Fruit fly (Drosophila melanogaster) whole organism, larva: ENCODE results near the gene mRpL55.

Source experiments
- noc ChIP-seq: fragments of 200-800 bp; sonication (Bioruptor generic); optimal IDR thresholded peaks from 3 replicates; lab custom pipeline; 2019; ENCODE audit warnings: missing biosample characterization, mild to moderate bottlenecking, missing genetic modification characterization, moderate library complexity

The mRpL55 gene

DNA sequence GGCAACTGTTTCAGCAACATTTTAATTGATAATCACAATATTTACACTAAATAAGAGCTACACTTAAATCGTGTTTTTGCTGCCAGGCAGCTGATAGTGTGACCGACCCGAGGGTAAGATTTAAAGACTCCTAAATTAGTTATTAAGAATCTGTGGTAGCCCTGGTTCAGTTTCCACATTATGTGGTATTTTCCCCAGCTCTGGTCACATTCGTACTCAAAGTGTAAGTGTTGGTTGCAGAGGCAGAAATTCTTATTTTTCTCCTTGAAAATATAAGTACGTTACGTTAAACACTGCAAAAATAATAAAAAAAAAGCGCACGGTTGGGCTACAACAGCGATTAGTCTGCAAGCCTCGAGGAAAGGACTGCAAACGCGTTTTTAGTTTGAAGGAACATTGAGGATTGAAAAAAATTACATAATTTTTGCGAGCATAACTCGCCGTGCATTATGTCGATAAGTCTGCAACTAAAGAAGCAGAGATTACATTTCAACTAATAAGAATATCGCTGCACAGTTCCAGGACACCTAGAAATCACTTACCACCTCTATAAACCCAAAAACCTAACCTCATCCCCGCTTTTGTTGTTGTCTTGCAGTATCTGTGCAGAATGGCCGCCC lies at the start of gene mRpL55, which contains the start of gene ATPsynD:
Gene mRpL55 (minus strand): TSS at position 107 of the 620 bp plus-strand sequence.
Gene ATPsynD (plus strand): TSS at position 202 of the 620 bp plus-strand sequence.
- TF ChIP-seq noc (tag; lab: Kevin White, UChicago), result no peak

DNA sequence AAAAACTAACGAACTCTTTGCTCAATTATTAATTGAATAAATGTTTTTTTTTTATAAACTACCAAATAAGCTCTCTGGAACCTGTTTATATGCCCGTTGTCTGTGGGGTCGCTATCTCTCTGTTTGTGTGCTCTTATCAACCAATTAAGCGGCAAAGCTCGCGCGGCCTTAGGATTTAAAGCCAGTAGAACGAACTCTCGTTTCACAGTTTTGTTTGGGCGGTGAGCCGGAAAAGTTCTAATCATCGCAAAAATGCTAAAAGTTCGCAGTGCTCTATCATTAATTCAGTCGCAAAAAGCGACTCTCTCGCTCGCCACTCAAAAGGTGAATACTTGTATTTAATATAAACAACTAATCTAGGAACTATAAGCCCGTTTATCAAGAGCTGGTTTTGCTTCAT lies 40.3 kb upstream of the mRpL55 start, which contains the start of gene Cyp12a4:
Gene Cyp12a4 (plus strand): TSS at position 202 of the 400 bp plus-strand sequence.
- TF ChIP-seq noc (tag; lab: Kevin White, UChicago), result peak; percentile 51

DNA sequence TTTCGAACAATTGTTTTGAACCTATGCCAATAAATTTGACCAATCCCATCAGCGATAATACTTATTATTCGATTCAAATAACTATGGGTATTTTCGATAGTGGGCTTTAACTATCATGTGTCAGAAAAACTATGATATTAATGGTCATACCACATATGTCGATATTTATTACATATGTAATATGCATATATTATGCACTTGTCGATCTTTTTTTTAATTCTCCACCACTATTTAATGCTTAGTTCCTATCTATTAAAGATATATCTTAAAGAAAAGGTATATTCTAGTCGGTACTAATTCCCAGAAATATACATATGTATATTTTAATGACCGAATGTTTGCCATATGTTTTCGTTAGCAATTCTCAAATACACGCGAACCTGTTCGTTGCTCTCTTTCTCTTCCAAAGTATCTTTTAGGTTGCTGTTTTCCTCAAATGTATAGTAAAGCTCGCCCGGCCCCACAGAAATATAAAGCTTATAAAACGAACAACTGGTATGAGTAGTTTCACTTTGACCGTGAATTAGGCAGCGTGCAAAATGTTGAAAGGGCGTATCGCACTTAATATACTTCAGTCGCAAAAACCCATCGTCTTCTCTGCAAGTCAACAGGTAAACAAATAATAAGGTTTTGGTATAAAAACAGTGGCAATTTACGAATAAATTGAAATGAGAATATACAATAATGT lies 37.6 kb upstream of the mRpL55 start, which contains the start of gene Cyp12a5:
Gene Cyp12a5 (plus strand): TSS at position 503 of the 688 bp plus-strand sequence.
- TF ChIP-seq noc (tag; lab: Kevin White, UChicago), result peak; percentile 42

DNA sequence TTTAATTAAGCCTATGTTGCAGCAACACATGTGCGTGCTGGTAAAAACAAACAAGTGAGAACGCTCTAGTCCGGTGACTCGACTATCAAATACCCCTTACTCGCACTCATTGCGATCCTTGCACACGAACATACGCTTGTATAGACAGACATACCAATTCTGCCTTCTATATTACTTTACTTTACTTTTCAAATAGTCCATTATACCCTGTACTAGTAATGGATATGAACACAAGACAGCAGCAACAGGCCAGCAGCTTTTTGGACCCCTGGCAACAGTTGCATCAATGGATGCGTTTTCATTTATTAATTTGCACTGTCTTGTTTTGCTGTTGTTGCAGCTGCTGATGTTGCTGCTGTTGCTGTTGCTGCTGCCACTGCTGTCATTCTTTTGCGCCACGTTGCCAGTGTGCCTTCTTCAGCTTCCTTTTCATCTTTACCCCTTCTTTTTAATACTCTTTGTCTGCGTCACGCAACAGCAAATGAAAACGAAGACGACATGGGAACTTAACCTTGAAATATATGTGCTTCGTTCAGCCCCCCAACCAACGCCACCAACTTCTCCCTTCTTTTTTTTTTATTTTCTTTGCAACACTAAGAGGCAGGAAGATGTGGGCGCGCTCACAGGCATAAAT lies 23.9 kb upstream of the mRpL55 start:
- TF ChIP-seq noc (tag; lab: Kevin White, UChicago), result no peak

DNA sequence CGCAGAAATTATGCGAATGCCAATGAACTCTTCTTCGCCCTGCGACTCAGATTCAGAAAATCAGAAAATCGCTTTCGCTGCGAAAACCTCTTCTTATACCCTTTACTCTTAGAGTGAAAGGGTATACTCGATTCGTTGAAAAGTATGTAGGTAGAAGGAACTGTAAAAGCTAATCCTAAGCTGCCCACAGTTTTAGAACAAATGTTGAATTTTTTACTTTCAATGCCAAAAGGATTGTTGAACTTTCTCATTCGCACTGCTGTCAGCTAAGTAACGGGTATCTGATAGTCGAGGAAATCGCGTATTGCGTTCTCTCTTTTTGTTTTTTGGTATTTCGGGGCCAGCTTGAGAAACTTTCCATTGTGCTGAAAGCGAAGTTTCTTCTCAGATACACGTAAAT lies 19.1 kb upstream of the mRpL55 start:
- no peak for TF ChIP-seq noc (tag; lab: Kevin White, UChicago)

DNA sequence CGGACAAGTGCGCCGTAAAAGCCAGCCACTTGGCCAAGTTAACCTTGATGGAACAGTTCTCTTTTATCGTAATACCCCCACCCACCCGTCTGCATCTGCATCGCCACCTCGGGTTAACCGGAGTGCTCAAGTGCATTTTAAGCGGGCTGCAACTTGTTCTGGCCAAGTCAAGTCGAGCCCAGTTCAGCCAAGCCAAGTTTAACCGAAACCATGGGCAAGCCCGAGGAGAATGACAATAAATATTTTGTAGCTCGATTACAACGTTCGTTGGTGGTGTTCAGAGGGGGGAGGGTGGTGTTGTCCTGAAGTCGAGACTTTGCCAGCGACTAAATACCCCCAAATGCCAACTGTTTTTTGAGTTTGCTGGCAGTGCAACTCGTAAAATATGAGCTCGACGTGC lies 17.7 kb upstream of the mRpL55 start:
- no peak for TF ChIP-seq noc (tag; lab: Kevin White, UChicago)

DNA sequence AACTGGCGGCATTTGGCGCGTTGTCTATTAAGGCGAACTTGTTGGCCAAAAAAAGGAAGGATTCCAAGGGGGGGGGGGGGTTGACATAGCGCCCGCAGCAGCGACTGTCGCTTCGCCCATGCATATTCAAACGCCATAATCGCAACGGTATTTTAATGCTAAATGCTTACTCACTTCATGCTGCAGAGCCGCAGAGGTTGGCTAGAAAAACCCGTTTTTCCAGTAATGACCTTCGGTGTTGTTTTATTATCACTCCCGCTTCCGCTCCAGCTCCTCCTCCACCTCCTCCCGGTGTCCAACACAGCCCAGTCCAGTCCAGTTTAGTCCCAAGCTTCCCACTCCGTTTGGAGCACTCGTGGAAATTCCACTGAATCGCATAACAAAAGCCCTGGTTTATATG lies 16.5 kb upstream of the mRpL55 start:
- no peak for TF ChIP-seq noc (tag; lab: Kevin White, UChicago)

DNA sequence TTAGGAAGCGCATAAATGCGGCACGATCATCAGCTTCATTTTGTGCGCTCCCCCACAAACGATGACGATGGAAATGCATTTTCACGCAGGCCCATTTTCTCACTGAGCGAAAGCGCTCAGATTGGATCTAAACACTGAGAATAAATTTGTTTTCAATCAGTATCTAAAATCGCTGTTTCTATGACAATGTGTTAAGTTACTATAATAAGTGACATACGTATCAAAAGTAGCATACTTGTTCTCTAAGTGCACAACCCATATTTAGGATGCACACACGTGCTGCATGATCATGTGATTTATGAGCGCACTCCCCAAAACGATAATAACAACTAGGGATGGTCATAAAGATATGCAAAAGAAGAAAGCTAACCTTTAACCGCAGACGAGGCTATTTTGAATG lies 13.4 kb upstream of the mRpL55 start:
- no peak for TF ChIP-seq noc (tag; lab: Kevin White, UChicago)

DNA sequence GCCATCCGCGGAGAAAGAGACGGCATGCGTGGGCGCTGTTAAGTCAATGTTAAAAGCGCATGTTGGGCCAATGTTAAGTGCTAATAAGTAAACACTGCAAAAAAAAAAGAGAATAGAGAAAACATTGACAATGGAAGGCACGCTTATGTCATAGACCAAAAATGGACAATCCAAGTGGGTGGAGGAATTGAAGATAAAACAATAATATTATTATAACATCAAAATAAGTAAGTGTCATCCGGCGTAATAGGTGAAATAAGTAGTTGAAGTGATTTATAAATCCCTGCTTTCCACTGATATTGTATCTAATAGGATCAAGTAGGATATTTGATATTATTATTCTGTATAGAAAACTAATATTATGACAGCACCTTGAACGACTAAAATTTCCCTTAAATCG lies 12.4 kb upstream of the mRpL55 start:
- TF ChIP-seq noc (tag; lab: Kevin White, UChicago), result no peak

DNA sequence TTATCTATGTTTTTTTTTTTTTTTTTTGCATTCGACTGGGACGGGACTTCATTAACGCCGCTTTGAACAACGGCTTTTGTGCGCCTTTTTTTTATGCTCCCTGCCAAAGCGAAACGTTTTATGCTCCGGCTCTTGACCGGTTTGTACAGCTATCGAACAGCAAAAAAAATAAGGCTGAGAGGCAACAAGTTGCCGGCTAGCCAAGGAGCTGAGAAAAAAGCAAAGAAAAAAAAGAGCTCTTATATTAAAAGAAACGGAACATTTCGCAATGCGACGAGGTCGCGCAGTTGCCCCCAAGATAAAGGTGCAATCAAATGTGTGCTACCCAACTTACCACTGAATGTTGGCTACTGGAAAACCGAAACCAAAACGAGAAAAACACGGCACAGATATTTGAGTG lies 11.7 kb upstream of the mRpL55 start:
- no peak for TF ChIP-seq noc (tag; lab: Kevin White, UChicago)

DNA sequence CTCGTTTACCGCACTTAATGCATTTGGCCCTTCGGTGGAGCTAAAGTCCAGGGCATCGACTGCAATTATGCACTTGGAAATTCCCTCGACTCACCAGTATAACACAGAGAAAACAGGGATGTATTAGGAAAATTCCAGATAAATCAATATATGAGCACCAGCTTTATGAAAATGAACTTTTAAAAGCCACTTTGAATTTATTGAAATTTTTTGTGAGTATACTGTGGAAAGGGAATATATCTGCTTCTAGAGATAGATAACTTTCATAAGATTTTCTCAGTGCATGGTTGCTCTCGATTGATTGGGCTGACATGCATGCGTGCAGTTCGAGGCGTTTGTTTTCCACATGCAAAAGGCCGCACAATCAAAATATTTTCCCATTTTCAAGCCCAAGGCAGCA lies 11.1 kb upstream of the mRpL55 start:
- TF ChIP-seq noc (tag; lab: Kevin White, UChicago), result no peak

DNA sequence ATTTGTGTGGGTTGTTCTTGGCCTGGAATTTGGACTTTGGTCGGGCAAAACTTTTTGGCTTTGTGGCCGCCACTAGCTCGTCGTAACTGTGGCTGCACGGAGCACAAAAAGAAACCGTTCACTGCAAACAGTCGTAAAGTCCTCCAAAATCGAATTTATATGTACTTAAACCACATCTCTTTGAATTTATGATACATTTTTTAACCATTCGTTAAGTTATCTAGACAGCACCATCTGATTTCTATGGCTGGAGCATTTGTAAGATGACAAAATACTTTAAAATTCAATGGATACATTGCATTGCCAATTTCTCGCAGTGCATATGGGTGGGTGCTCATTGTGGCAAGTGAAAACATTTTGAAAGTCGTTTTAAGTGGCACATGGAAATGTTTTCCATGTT lies 9.4 kb upstream of the mRpL55 start:
- TF ChIP-seq noc (tag; lab: Kevin White, UChicago), result no peak

DNA sequence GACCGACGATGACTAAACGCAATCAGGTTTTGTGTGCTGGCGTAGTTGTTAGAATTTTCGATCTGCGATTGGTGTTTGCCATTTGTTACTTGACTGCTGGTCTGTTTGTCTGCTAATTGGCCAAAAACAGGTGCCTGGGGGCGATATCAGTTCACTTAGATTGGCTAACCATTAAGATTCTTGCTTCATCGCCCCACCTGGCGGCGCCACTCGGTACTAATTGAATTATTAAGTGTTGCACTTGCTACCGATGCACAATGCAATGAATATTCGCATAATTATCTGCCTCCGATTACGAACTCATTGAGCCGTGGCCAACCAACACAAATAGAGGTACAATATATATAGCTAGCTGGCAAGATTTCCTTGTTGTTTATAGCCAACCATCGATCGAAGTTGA lies 8.5 kb upstream of the mRpL55 start:
- no peak for TF ChIP-seq noc (tag; lab: Kevin White, UChicago)

DNA sequence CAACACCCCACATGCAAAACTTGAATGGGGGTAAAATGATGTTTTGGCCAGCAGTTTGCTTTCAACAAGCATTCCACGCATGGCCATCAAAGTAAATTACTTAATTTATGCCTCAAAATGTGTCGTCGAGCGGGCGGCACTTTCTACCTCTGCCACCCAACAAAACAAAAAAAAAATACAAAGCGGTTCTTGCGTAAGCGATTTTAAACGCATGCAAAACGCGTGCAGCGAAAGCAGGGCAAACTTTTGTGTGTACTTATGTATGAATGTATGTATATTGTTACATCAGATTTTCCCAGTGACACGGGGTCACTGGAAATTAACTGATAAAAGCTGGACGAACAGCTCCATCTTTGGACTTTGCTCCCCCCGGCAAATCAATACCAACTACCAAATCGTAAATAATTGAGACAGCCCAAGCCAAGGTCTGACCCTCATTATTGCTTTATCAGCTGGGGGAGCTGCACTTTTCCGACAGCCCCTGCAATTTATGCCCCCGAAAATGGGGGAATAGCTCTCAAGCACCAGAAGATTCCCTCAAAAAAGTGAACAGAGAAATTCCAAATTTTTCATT lies 6.6 kb upstream of the mRpL55 start:
- TF ChIP-seq noc (tag; lab: Kevin White, UChicago), result no peak

DNA sequence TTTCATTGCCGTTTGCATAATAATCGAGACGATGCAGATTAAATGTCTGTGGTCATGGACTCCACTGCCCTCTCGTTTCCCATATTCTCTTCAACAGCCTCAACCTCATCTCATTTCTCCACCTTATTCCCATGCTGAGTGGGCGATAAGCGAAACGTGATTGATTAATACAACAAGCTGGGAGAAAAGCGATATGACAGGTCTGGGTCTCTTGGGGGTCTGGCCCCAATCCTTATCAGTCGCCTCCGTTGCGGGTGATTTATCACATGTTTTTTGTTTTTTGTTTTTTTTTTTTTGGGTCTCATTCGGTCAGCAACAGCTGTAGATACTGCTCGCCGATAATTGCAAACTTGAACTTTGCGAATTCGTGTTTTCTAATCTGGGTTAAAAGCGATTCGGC lies 5.4 kb upstream of the mRpL55 start:
- TF ChIP-seq noc (tag; lab: Kevin White, UChicago), result no peak

DNA sequence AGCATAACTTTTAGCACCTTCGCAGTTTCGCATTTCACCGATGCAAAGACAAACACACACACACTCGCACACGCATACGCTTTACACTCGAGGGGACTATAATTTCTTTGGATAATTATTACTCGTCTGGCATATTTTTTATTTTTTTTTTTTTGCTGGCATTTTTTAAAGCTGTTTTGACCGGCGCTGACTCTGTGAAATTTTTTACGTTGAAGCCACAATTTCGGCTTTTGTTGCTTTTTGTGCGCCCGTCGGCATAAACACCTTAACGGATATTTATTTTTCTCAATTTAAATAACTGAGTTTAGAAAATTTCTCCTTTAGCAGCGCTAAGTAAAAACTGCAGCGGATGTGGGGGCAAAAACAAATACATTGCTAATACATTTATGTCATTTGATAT lies 3.6 kb upstream of the mRpL55 start:
- TF ChIP-seq noc (tag; lab: Kevin White, UChicago), result no peak
